Fruit fly (Drosophila melanogaster) whole organism, embryonic: ENCODE results near the gene CG34148.

ENCODE experiments used
- Abd-B ChIP-seq: fragments of 200-800 bp; sonication (Bioruptor generic); optimal IDR thresholded peaks from 2 replicates; lab custom pipeline; 2018; ENCODE audit warnings: missing biosample characterization, mild to moderate bottlenecking, missing genetic modification characterization, moderate library complexity
- CG10565 ChIP-seq: fragments of 200-800 bp; sonication (Bioruptor generic); optimal IDR thresholded peaks from 3 replicates; lab custom pipeline; 2016; ENCODE audit warnings: missing biosample characterization, mild to moderate bottlenecking, missing genetic modification characterization
- CG11696 ChIP-seq: fragments of 200-800 bp; sonication (Bioruptor generic); IDR thresholded peaks from 2 replicates; pipeline ENCODE4 v1.3.6; 2022; ENCODE audit warnings: missing biosample characterization, missing genetic modification characterization
- CG12219 ChIP-seq: fragments of 200-800 bp; sonication (Bioruptor generic); optimal IDR thresholded peaks from 3 replicates; lab custom pipeline; 2018; ENCODE audit warnings: missing biosample characterization, mild to moderate bottlenecking, missing genetic modification characterization
- CG13296 ChIP-seq: fragments of 200-800 bp; sonication (Bioruptor generic); optimal IDR thresholded peaks from 3 replicates; lab custom pipeline; 2018; ENCODE audit warnings: missing biosample characterization, mild to moderate bottlenecking, missing genetic modification characterization
- CG13894 ChIP-seq: fragments of 200-800 bp; sonication (Bioruptor generic); optimal IDR thresholded peaks from 3 replicates; lab custom pipeline; 2018; ENCODE audit warnings: missing biosample characterization, mild to moderate bottlenecking, missing genetic modification characterization, moderate library complexity
- CG14965 ChIP-seq: fragments of 200-800 bp; sonication (Bioruptor generic); optimal IDR thresholded peaks from 2 replicates; lab custom pipeline; 2016; ENCODE audit warnings: missing biosample characterization, missing genetic modification characterization, borderline replicate concordance
- CG15073 ChIP-seq: fragments of 200-800 bp; sonication (Bioruptor generic); optimal IDR thresholded peaks from 2 replicates; lab custom pipeline; 2016; ENCODE audit warnings: missing biosample characterization, missing genetic modification characterization
- CG15514 ChIP-seq: fragments of 200-800 bp; sonication (Bioruptor generic); optimal IDR thresholded peaks from 3 replicates; lab custom pipeline; 2017; ENCODE audit warnings: missing biosample characterization, missing genetic modification characterization, mild to moderate bottlenecking, moderate library complexity, missing genetic modification reagents
- CG15696 ChIP-seq: fragments of 200-800 bp; sonication (Bioruptor generic); optimal IDR thresholded peaks from 2 replicates; lab custom pipeline; 2019; ENCODE audit warnings: missing biosample characterization, mild to moderate bottlenecking, missing genetic modification characterization, moderate library complexity
- CG1647 ChIP-seq: fragments of 200-800 bp; sonication (Bioruptor generic); optimal IDR thresholded peaks from 3 replicates; lab custom pipeline; 2016; ENCODE audit warnings: missing biosample characterization, missing genetic modification characterization
- CG17359 ChIP-seq: fragments of 200-800 bp; sonication (Bioruptor generic); optimal IDR thresholded peaks from 3 replicates; lab custom pipeline; 2018; ENCODE audit warnings: missing biosample characterization, mild to moderate bottlenecking, missing genetic modification characterization, moderate library complexity
- CG2116 ChIP-seq: fragments of 200-800 bp; sonication (Bioruptor generic); optimal IDR thresholded peaks from 3 replicates; lab custom pipeline; 2018; ENCODE audit warnings: missing biosample characterization, mild to moderate bottlenecking, missing genetic modification characterization
- CG2202 ChIP-seq: fragments of 200-800 bp; sonication (Bioruptor generic); optimal IDR thresholded peaks from 2 replicates; lab custom pipeline; 2018; ENCODE audit warnings: missing biosample characterization, mild to moderate bottlenecking, missing genetic modification characterization
- CG32532 ChIP-seq: fragments of 200-800 bp; sonication (Bioruptor generic); IDR thresholded peaks from 2 replicates; pipeline ENCODE4 v1.3.6; 2022; ENCODE audit warnings: missing biosample characterization, missing genetic modification characterization
- CG3995 ChIP-seq: fragments of 200-800 bp; sonication (Bioruptor generic); optimal IDR thresholded peaks from 3 replicates; lab custom pipeline; 2016; ENCODE audit warnings: missing biosample characterization, missing genetic modification characterization
- CG5180 ChIP-seq: fragments of 200-800 bp; sonication (Bioruptor generic); optimal IDR thresholded peaks from 3 replicates; lab custom pipeline; 2017; ENCODE audit warnings: missing biosample characterization, missing genetic modification characterization, mild to moderate bottlenecking, moderate library complexity, missing genetic modification reagents
- CG6683 ChIP-seq: fragments of 200-800 bp; sonication (Bioruptor generic); optimal IDR thresholded peaks from 2 replicates; lab custom pipeline; 2017; ENCODE audit warnings: missing biosample characterization, mild to moderate bottlenecking, missing genetic modification characterization, missing genetic modification reagents
- CG6791 ChIP-seq: fragments of 200-800 bp; sonication (Bioruptor generic); IDR thresholded peaks from 3 replicates; pipeline ENCODE4 v1.3.6; 2022; ENCODE audit warnings: missing biosample characterization, missing genetic modification characterization; ENCODE audit not compliant: partially characterized antibody
- CG8290 ChIP-seq, 3 experiments: fragments of 200-800 bp; sonication (Bioruptor generic); optimal IDR thresholded peaks; 2 replicates each; lab custom pipeline; 2016 to 2019; ENCODE audit warnings: missing biosample characterization in 3 of 3, missing genetic modification characterization in 3 of 3, mild to moderate bottlenecking in 2 of 3, moderate library complexity in 1 of 3
- CG8924 ChIP-seq: fragments of 200-800 bp; optimal IDR thresholded peaks from 3 replicates; lab custom pipeline; 2019; ENCODE audit warnings: missing biosample characterization, mild to moderate bottlenecking, missing genetic modification characterization, moderate library complexity
- CG9817 ChIP-seq: fragments of 200-800 bp; sonication (Bioruptor generic); optimal IDR thresholded peaks from 2 replicates; lab custom pipeline; 2018; ENCODE audit warnings: missing biosample characterization, mild to moderate bottlenecking, missing genetic modification characterization, moderate library complexity
- Dek ChIP-seq: fragments of 200-800 bp; sonication (Bioruptor generic); optimal IDR thresholded peaks from 3 replicates; lab custom pipeline; 2019; ENCODE audit warnings: missing biosample characterization, mild to moderate bottlenecking, missing genetic modification characterization, moderate library complexity
- Dll ChIP-seq: fragments of 200-800 bp; sonication (Bioruptor generic); IDR thresholded peaks from 4 replicates; pipeline ENCODE4 v1.3.6; 2022; ENCODE audit warnings: missing biosample characterization, missing genetic modification characterization; ENCODE audit not compliant: partially characterized antibody
- Doc2 ChIP-seq: fragments of 200-800 bp; sonication (Bioruptor generic); IDR thresholded peaks from 2 replicates; pipeline ENCODE4 v1.3.6; 2022; ENCODE audit warnings: missing biosample characterization, missing genetic modification characterization
- E2f2 ChIP-seq: fragments of 200-800 bp; sonication (Bioruptor generic); IDR thresholded peaks from 2 replicates; pipeline ENCODE4 v1.3.6; 2022; ENCODE audit warnings: missing biosample characterization, missing genetic modification characterization
- Eip74EF ChIP-seq, 2 experiments: fragments of 200-800 bp in 1 of 2; fragments of >200 bp in 1 of 2; sonication (Bioruptor generic) in 1 of 2; optimal IDR thresholded peaks; 2 replicates each; lab custom pipeline; 2017 to 2019; ENCODE audit warnings: missing biosample characterization in 2 of 2, missing genetic modification characterization in 2 of 2, mild to moderate bottlenecking in 1 of 2, moderate library complexity in 1 of 2
- HHEX ChIP-seq: fragments of 200-800 bp; sonication (Bioruptor generic); optimal IDR thresholded peaks from 3 replicates; lab custom pipeline; 2017; ENCODE audit warnings: missing biosample characterization, mild to moderate bottlenecking, missing genetic modification characterization, missing genetic modification reagents
- HmgZ ChIP-seq: fragments of 200-800 bp; sonication (Bioruptor generic); optimal IDR thresholded peaks from 2 replicates; lab custom pipeline; 2018; ENCODE audit warnings: missing biosample characterization, mild to moderate bottlenecking, missing genetic modification characterization
- NC2β ChIP-seq: fragments of 200-800 bp; sonication (Bioruptor generic); optimal IDR thresholded peaks from 2 replicates; lab custom pipeline; 2016; ENCODE audit warnings: missing biosample characterization, missing genetic modification characterization
- NFAT ChIP-seq: fragments of 200-800 bp; sonication (Bioruptor generic); IDR thresholded peaks from 2 replicates; pipeline ENCODE4 v1.3.6; 2022; ENCODE audit warnings: missing biosample characterization, missing genetic modification characterization
- Nf-YA ChIP-seq: fragments of 200-800 bp; sonication (Bioruptor generic); IDR thresholded peaks from 2 replicates; pipeline ENCODE4 v1.3.6; 2022; ENCODE audit warnings: missing biosample characterization, missing genetic modification characterization
- Oli ChIP-seq: fragments of 200-800 bp; sonication (Bioruptor generic); optimal IDR thresholded peaks from 2 replicates; lab custom pipeline; 2018; ENCODE audit warnings: missing biosample characterization, mild to moderate bottlenecking, missing genetic modification characterization, moderate library complexity
- Sox102F ChIP-seq: fragments of 200-800 bp; sonication (Bioruptor generic); optimal IDR thresholded peaks from 2 replicates; lab custom pipeline; 2018; ENCODE audit warnings: missing biosample characterization, mild to moderate bottlenecking, missing genetic modification characterization, moderate library complexity
- ase ChIP-seq: fragments of 200-800 bp; sonication (Bioruptor generic); IDR thresholded peaks from 3 replicates; pipeline ENCODE4 v1.3.6; 2022; ENCODE audit warnings: missing biosample characterization, missing genetic modification characterization
- ash1 ChIP-seq: fragments of 200-800 bp; sonication (Bioruptor generic); optimal IDR thresholded peaks from 2 replicates; lab custom pipeline; 2018; ENCODE audit warnings: missing biosample characterization, mild to moderate bottlenecking, missing genetic modification characterization
- ato ChIP-seq: fragments of 200-800 bp; sonication (Bioruptor generic); IDR thresholded peaks from 2 replicates; pipeline ENCODE4 v1.3.6; 2022; ENCODE audit warnings: missing biosample characterization, missing genetic modification characterization; ENCODE audit not compliant: partially characterized antibody
- bowl ChIP-seq: fragments of 200-800 bp; sonication (Bioruptor generic); IDR thresholded peaks from 2 replicates; pipeline ENCODE4 v1.3.6; 2022; ENCODE audit warnings: missing biosample characterization, missing genetic modification characterization
- cas ChIP-seq: fragments of 200-800 bp; sonication (Bioruptor generic); IDR thresholded peaks from 2 replicates; pipeline ENCODE4 v1.3.6; 2022; ENCODE audit warnings: missing biosample characterization, missing genetic modification characterization
- cg ChIP-seq: fragments of 200-800 bp; sonication (Bioruptor generic); optimal IDR thresholded peaks from 3 replicates; lab custom pipeline; 2019; ENCODE audit warnings: missing biosample characterization, mild to moderate bottlenecking, missing genetic modification characterization, moderate library complexity
- dysf ChIP-seq: fragments of 200-800 bp; sonication (Bioruptor generic); IDR thresholded peaks from 3 replicates; pipeline ENCODE4 v1.3.6; 2022; ENCODE audit warnings: missing biosample characterization, missing genetic modification characterization
- fru ChIP-seq: fragments of >200 bp; optimal IDR thresholded peaks from 2 replicates; lab custom pipeline; 2017
- fu2 ChIP-seq: fragments of 200-800 bp; sonication (Bioruptor generic); optimal IDR thresholded peaks from 2 replicates; lab custom pipeline; 2016; ENCODE audit warnings: missing biosample characterization, missing genetic modification characterization
- pum ChIP-seq: fragments of 200-800 bp; sonication (Bioruptor generic); optimal IDR thresholded peaks from 2 replicates; lab custom pipeline; 2016; ENCODE audit warnings: missing biosample characterization, missing genetic modification characterization
- pzg ChIP-seq: fragments of 200-800 bp; sonication (Bioruptor generic); optimal IDR thresholded peaks from 3 replicates; lab custom pipeline; 2018; ENCODE audit warnings: missing biosample characterization, mild to moderate bottlenecking, missing genetic modification characterization, moderate library complexity
- ro ChIP-seq: fragments of 200-800 bp; sonication (Bioruptor generic); IDR thresholded peaks from 2 replicates; pipeline ENCODE4 v1.3.6; 2022; ENCODE audit warnings: missing biosample characterization, missing genetic modification characterization
- slbo ChIP-seq: fragments of 200-800 bp; sonication (Bioruptor generic); IDR thresholded peaks from 2 replicates; pipeline ENCODE4 v1.3.6; 2022; ENCODE audit warnings: missing biosample characterization, missing genetic modification characterization
- zen ChIP-seq: fragments of 200-800 bp; sonication (Bioruptor generic); optimal IDR thresholded peaks from 3 replicates; lab custom pipeline; 2018; ENCODE audit warnings: missing biosample characterization, mild to moderate bottlenecking, missing genetic modification characterization, moderate library complexity

CG34148 gene

DNA sequence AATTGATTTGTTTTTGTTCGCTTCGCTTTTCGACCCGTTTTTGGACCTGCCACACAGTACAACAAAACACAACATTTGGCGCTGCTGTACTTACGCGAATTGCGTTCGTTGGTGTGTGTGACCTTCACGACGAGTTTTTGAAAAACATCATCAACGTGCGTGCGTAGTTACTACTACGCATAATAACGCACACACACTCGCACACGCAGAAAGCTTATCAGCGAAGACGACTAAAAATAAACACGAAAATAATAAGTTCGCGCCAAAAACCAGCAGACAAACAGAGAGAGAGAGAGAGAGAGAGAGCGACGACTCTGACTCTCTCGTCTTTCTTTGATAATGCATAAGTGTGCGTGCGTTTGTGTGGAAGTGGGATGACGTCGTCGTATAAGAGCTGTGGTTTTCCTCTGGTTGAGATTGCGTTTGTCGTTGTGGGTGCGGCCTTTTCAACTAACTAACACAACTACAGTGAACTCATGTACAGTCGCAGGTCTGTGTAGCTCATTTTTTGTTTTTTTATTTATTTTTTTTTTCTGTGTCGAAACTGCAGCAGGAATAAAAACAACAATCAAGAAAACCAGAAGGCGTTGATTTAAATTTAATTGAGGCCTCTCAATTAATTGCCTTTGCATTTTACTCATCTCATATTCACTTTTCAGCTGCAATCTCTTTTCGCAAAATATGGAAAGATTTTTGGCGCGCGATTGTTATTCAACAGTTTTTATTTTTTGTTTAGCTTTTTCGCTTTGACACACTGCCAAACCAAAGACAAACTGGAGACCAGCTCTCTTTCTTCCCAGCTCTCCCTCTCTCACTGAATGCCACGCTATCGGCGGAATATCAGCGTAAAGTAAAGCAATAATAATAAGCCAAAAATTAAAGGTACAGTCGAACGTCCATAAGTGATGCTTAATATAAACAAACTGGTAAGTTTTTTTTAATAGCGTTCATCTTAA lies 24.6 kb downstream of the CG34148 start (continued):
- no peak for TF ChIP-seq bowl (GFP tag; lab: Robert Waterston, UW)
- no peak for TF ChIP-seq CG3995 (GFP tag; lab: Kevin White, UChicago)
- no peak for TF ChIP-seq Dll
- TF ChIP-seq CG2202 = no peak
- TF ChIP-seq slbo (GFP tag; lab: Robert Waterston, UW) = no peak
- no peak for TF ChIP-seq CG9817 (tag; lab: Kevin White, UChicago)
- peak; percentile 1 for TF ChIP-seq CG14965 (GFP tag; lab: Kevin White, UChicago)
- TF ChIP-seq CG6683 (GFP tag; lab: Kevin White, UChicago) = no peak
- TF ChIP-seq Nf-YA (GFP tag; lab: Robert Waterston, UW) = no peak
- TF ChIP-seq CG17359 (tag; lab: Kevin White, UChicago) = peak; percentile 80
- TF ChIP-seq zen = no peak
- no peak for TF ChIP-seq CG1647 (GFP tag; lab: Kevin White, UChicago)
- no peak for TF ChIP-seq ato (GFP tag; lab: Robert Waterston, UW)
- TF ChIP-seq ash1 (GFP tag; lab: Kevin White, UChicago) = peak; percentile 11
- TF ChIP-seq NFAT (GFP tag; lab: Robert Waterston, UW) = no peak
- TF ChIP-seq CG2116 (GFP tag; lab: Kevin White, UChicago) = no peak
- no peak for TF ChIP-seq pum
- TF ChIP-seq fru (lab: Kevin White, UChicago) = no peak
- TF ChIP-seq Doc2 = no peak
- no peak for TF ChIP-seq Abd-B
- TF ChIP-seq pzg (GFP tag; lab: Kevin White, UChicago) = no peak
- TF ChIP-seq E2f2 (GFP tag; lab: Robert Waterston, UW) = no peak; the same call in none of the 2 replicates
- TF ChIP-seq ase = no peak
- TF ChIP-seq cas (GFP tag; lab: Robert Waterston, UW) = no peak
- peak; percentile 30 for TF ChIP-seq HmgZ (tag; lab: Kevin White, UChicago)
- TF ChIP-seq Eip74EF (GFP tag; optimal IDR thresholded peaks at IDR 0.05; lab: Kevin White, UChicago) = no peak
- TF ChIP-seq CG15696 (tag; lab: Kevin White, UChicago) = no peak
- peak; percentile 14 for TF ChIP-seq NC2β (GFP tag; lab: Kevin White, UChicago)
- TF ChIP-seq HHEX (GFP tag; lab: Kevin White, UChicago) = no peak
- TF ChIP-seq CG5180 (GFP tag; lab: Kevin White, UChicago) = no peak
- no peak for TF ChIP-seq CG15514
- TF ChIP-seq CG8290 (GFP tag; optimal IDR thresholded peaks at IDR 0.05; lab: Kevin White, UChicago) = no peak
- peak in 1 of 2 experiments; percentile 37 for TF ChIP-seq CG8290 (tag; optimal IDR thresholded peaks at IDR 0.05; lab: Kevin White, UChicago)
- TF ChIP-seq CG15073 (GFP tag; lab: Kevin White, UChicago) = no peak
- TF ChIP-seq dysf (GFP tag; lab: Robert Waterston, UW) = no peak
- no peak for TF ChIP-seq fu2
- TF ChIP-seq CG13894 (tag; lab: Kevin White, UChicago) = peak; percentile 76
- no peak for TF ChIP-seq Sox102F (GFP tag; lab: Kevin White, UChicago)
- TF ChIP-seq Oli (tag; lab: Kevin White, UChicago) = no peak
- TF ChIP-seq CG32532 = no peak
- TF ChIP-seq CG10565 (GFP tag; lab: Kevin White, UChicago) = no peak
- no peak for TF ChIP-seq CG12219
- TF ChIP-seq CG13296 = peak; percentile 15
- TF ChIP-seq cg (GFP tag; lab: Kevin White, UChicago) = peak; percentile 96
- TF ChIP-seq Dek (tag; lab: Kevin White, UChicago) = no peak
- no peak for TF ChIP-seq ro
- no peak for TF ChIP-seq CG6791 (GFP tag; lab: Robert Waterston, UW)
- TF ChIP-seq CG11696 (GFP tag; lab: Robert Waterston, UW) = no peak
- no peak for TF ChIP-seq CG8924 (tag; lab: Kevin White, UChicago)
